Worm (Caenorhabditis elegans): ENCODE data around the gene acl-2.

The acl-2 gene

ce11 chrV:10036275-10036674 lies 5.4 kb upstream of the acl-2 start, which contains the start of gene T06E8.2:
T06E8.2 (minus strand) TSS chrV:10036413.
- TF ChIP-seq dox-1 (GFP tag; IDR thresholded peaks at IDR 0.05) = no peak
- TF ChIP-seq hsf-1 (GFP tag; IDR thresholded peaks at IDR 0.05) = no peak
- TF ChIP-seq unc-62 (GFP tag; optimal IDR thresholded peaks at IDR 0.05) = no peak
- TF ChIP-seq ztf-3 (GFP tag; optimal IDR thresholded peaks at IDR 0.05) = no peak
- peak; percentile 61; the same call in 1 of the 2 replicates for TF ChIP-seq hmg-1.2 (GFP tag; IDR thresholded peaks at IDR 0.05)
- TF ChIP-seq ztf-26 (tag; optimal IDR thresholded peaks at IDR 0.05) = no peak
- TF ChIP-seq chd-7 (tag; optimal IDR thresholded peaks at IDR 0.05) = peak; percentile 52
- no peak for TF ChIP-seq cebp-2 (GFP tag; IDR thresholded peaks at IDR 0.05)
- peak; percentile 31 for TF ChIP-seq K12H6.12 (tag; optimal IDR thresholded peaks at IDR 0.05)
- no peak for TF ChIP-seq B0336.3 (GFP tag; IDR thresholded peaks at IDR 0.05)
- peak; percentile 11 for TF ChIP-seq die-1 (tag; optimal IDR thresholded peaks at IDR 0.05)
- no peak for TF ChIP-seq snpc-3.4 (tag; optimal IDR thresholded peaks at IDR 0.05)
- no peak for TF ChIP-seq cebp-1 (GFP tag; IDR thresholded peaks at IDR 0.05)
- peak; percentile 12 for TF ChIP-seq cebp-1 (tag; optimal IDR thresholded peaks at IDR 0.05)
- 0 out of 2 replicates have a peak, but pooled peaks have one; percentile 31 for TF ChIP-seq Y53G8AR.9 (GFP tag; conservative IDR thresholded peaks at IDR 0.05)
- TF ChIP-seq lin-40 (tag; optimal IDR thresholded peaks at IDR 0.05) = peak; percentile 26
- peak; percentile 66 for TF ChIP-seq somi-1 (GFP tag; optimal IDR thresholded peaks at IDR 0.05)
- no peak for TF ChIP-seq B0261.1 (tag; optimal IDR thresholded peaks at IDR 0.05)
- TF ChIP-seq sdz-38 (tag; optimal IDR thresholded peaks at IDR 0.05) = no peak
- TF ChIP-seq ceh-91 (GFP tag; IDR thresholded peaks at IDR 0.05) = no peak

DNA sequence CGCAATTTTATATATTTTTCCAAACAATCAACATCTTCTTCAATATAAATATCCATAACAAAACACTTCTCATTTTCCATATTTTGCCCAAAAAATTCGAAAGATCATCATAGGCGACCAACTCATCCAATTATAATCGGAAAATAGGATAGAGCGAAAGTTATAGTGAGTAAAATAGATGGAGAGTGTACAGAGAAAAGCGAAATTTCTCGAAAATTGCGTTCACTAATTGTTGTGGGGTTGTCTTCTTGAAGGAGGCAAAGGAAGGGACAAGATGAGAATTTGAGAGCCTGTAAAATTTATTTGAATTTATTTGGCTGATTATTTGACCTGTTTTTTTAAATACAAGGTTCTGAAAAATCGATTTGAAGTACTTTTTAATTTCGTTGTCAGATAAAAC lies 4.7 kb upstream of the acl-2 start:
- no peak for TF ChIP-seq ZK185.1 (tag; optimal IDR thresholded peaks at IDR 0.05; ENCODE audit: poor library complexity, severe bottlenecking)
- no peak for TF ChIP-seq K12H6.12 (tag; optimal IDR thresholded peaks at IDR 0.05)

DNA sequence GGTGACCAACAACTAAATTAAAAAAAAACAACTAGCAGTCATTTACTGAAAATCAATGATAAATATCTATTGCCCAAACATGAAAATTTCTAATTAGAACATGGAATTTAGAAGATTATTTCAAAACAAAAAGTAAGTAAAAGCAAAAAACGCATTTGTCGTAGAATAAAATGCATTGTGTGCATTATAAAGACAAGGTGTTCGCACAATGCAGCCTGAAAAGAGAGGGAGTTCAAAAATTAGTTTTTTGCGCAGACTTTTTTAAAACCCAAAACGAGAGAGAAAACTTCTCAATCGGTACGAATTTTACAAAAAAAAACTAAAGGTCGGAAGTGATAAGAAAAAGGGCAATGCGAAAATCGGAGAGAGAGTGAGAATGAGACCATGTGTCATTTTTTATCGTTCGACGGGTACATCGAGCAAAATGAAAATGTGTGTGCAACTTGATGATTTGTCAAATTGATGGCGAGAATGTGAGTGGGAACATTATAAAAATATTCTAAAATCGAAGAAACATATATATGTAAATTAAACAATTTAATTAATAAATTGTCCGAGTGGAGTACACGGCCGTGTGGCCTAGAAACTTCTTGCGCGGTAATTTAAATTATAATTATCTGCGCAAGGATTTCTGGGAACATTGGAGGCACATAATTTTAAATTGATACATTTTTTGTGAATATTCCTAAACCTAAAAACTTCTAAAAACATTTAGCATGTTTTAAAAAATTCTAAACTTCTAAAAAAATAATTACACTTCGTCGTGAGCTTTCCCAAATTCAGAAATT lies 686 bp upstream of the acl-2 start:
- no peak for TF ChIP-seq tbp1 (GFP tag; optimal IDR thresholded peaks at IDR 0.05)
- TF ChIP-seq attf-6 (GFP tag; IDR thresholded peaks at IDR 0.05) = no peak
- TF ChIP-seq B0336.3 (GFP tag; IDR thresholded peaks at IDR 0.05) = no peak
- no peak for TF ChIP-seq snpc-1.3 (tag; optimal IDR thresholded peaks at IDR 0.05; ENCODE audit: insufficient read depth)
- TF ChIP-seq F55B11.4 (tag; optimal IDR thresholded peaks at IDR 0.05; ENCODE audit: borderline replicate concordance, insufficient read depth) = no peak
- no peak for TF ChIP-seq F57C9.4 (tag; optimal IDR thresholded peaks at IDR 0.05)
- TF ChIP-seq egl-18 (GFP tag; IDR thresholded peaks at IDR 0.05) = no peak
- TF ChIP-seq him-1 (tag; optimal IDR thresholded peaks at IDR 0.05) = no peak
- no peak for TF ChIP-seq xnd-1 (tag; optimal IDR thresholded peaks at IDR 0.05)
- TF ChIP-seq hmg-20 (GFP tag; IDR thresholded peaks at IDR 0.05) = no peak
- TF ChIP-seq lin-54 (GFP tag; optimal IDR thresholded peaks at IDR 0.05) = peak; percentile 66
- no peak for TF ChIP-seq ama-1 (optimal IDR thresholded peaks at IDR 0.05)
- TF ChIP-seq ama-1 (GFP tag; optimal IDR thresholded peaks at IDR 0.05) = no peak
- TF ChIP-seq nhr-90 (tag; optimal IDR thresholded peaks at IDR 0.05) = no peak
- no peak for TF ChIP-seq hlh-26 (GFP tag; conservative IDR thresholded peaks at IDR 0.05)
- no peak for TF ChIP-seq ztf-18 (tag; optimal IDR thresholded peaks at IDR 0.05)
- TF ChIP-seq B0035.1 (tag; optimal IDR thresholded peaks at IDR 0.05) = no peak
- peak; percentile 79 for TF ChIP-seq nhr-80 (tag; optimal IDR thresholded peaks at IDR 0.05)
- no peak for TF ChIP-seq somi-1 (GFP tag; optimal IDR thresholded peaks at IDR 0.05)
- TF ChIP-seq tbx-9 (tag; optimal IDR thresholded peaks at IDR 0.05; ENCODE audit: borderline replicate concordance) = no peak
- no peak for TF ChIP-seq athp-1 (tag; optimal IDR thresholded peaks at IDR 0.05)
- no peak for TF ChIP-seq egl-44 (GFP tag; IDR thresholded peaks at IDR 0.05)
- TF ChIP-seq D2030.7 (GFP tag; IDR thresholded peaks at IDR 0.05) = no peak
- no peak for TF ChIP-seq ekl-4 (GFP tag; IDR thresholded peaks at IDR 0.05)
- no peak for TF ChIP-seq hmg-1.2 (GFP tag; IDR thresholded peaks at IDR 0.05)
- TF ChIP-seq efl-1 (GFP tag; optimal IDR thresholded peaks at IDR 0.05) = peak; percentile 57
- TF ChIP-seq nfya-2 (GFP tag; IDR thresholded peaks at IDR 0.05) = no peak
- TF ChIP-seq tlf-1 (GFP tag; optimal IDR thresholded peaks at IDR 0.05) = no peak
